Worm (Caenorhabditis elegans) whole organism, mixed stage, embryonic: Measurements from ENCODE around the gene sel-9.
A peak's percentile ranks its signal among the peaks of the same experiment; 100 is the strongest.

Source experiments
- drap-1 ChIP-seq: fragments of 200-800 bp; sonication (Bioruptor generic); optimal IDR thresholded peaks from 3 replicates; lab custom pipeline; 2018; ENCODE audit warnings: mild to moderate bottlenecking, missing genetic modification characterization, missing compliant biosample characterization
- elt-3 ChIP-seq: fragments of 150-350 bp; optimal IDR thresholded peaks from 2 replicates; lab custom pipeline; 2014; ENCODE audit warnings: missing biosample characterization, missing genetic modification characterization
- lsy-2 ChIP-seq: fragments of 150-350 bp; optimal IDR thresholded peaks from 2 replicates; lab custom pipeline; 2014; ENCODE audit warnings: missing biosample characterization, missing genetic modification characterization
- nhr-2 ChIP-seq: fragments of 150-350 bp; optimal IDR thresholded peaks from 2 replicates; lab custom pipeline; 2014; ENCODE audit warnings: missing biosample characterization, missing genetic modification characterization
- nhr-28 ChIP-seq: fragments of 150-350 bp; optimal IDR thresholded peaks from 2 replicates; lab custom pipeline; 2014; ENCODE audit warnings: missing biosample characterization, missing genetic modification characterization
- nhr-76 ChIP-seq: sonication (generic microtip); optimal IDR thresholded peaks from 2 replicates; lab custom pipeline; 2017; ENCODE audit warnings: missing biosample characterization, missing genetic modification characterization
- pha-4 ChIP-seq: fragments of 150-350 bp; optimal IDR thresholded peaks from 2 replicates; lab custom pipeline; 2018; ENCODE audit warnings: missing biosample characterization, missing genetic modification reagents, missing genetic modification characterization
- unc-62 ChIP-seq: fragments of 150-350 bp; optimal IDR thresholded peaks from 2 replicates; lab custom pipeline; 2014; ENCODE audit warnings: missing biosample characterization, missing genetic modification reagents, missing genetic modification characterization

DNA sequence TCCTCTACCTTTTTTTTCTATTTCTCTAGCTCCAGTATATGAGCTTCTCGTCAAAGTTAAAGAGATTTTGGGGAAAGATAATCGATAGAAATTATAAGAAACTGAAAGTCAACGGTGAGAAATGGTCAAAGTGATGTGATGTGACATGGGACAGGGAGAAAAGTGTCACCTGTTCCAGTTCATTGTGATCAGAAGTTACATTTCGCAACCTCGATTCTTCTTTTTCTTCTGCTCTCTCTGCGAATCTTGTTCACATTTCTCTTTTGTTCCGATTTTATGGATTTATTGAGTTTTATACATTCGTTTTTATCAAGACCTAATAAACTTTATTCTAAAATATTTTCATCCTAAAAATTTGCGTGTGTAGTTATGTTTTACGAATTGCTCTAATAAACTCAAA, 33.2 kb upstream of the sel-9 start:
- TF ChIP-seq lsy-2, result no peak
- no peak for TF ChIP-seq elt-3 (tag; lab: Kevin White, UChicago)
- no peak for TF ChIP-seq nhr-76
- no peak for TF ChIP-seq pha-4 (tag; lab: Kevin White, UChicago)
- no peak for TF ChIP-seq nhr-2
- no peak for TF ChIP-seq drap-1 (GFP tag; lab: Kevin White, UChicago)
- TF ChIP-seq nhr-28 (tag; lab: Kevin White, UChicago), result no peak
- peak; percentile 83 for TF ChIP-seq unc-62
